Worm (Caenorhabditis elegans) whole organism, L2 larva: ENCODE measurements around the gene ubh-4.
A peak's percentile ranks its signal among the peaks of the same experiment; 100 is the strongest.

ENCODE experiments used
- C34F6.9 ChIP-seq: fragments of 150-350 bp; optimal IDR thresholded peaks from 2 replicates; lab custom pipeline; 2014; ENCODE audit warnings: missing biosample characterization, missing genetic modification characterization
- F13H6.1 ChIP-seq: sonication (generic microtip); optimal IDR thresholded peaks from 2 replicates; lab custom pipeline; 2016; ENCODE audit warnings: missing genetic modification characterization, missing compliant biosample characterization
- R02D3.7 ChIP-seq: fragments of 150-350 bp; optimal IDR thresholded peaks from 2 replicates; lab custom pipeline; 2014; ENCODE audit warnings: missing biosample characterization, missing genetic modification characterization
- aly-2 ChIP-seq: fragments of 150-350 bp; optimal IDR thresholded peaks from 2 replicates; lab custom pipeline; 2014; ENCODE audit warnings: missing biosample characterization, missing genetic modification characterization
- ama-1 ChIP-seq: fragments of 150-350 bp; optimal IDR thresholded peaks from 2 replicates; lab custom pipeline; 2018; ENCODE audit warnings: inconsistent platforms
- blmp-1 ChIP-seq: sonication (generic microtip); optimal IDR thresholded peaks from 2 replicates; lab custom pipeline; 2017; ENCODE audit warnings: missing genetic modification characterization, mild to moderate bottlenecking, missing compliant biosample characterization, antibody characterized with exemption, moderate library complexity; ENCODE audit not compliant: insufficient read depth
- ceh-16 ChIP-seq: fragments of 150-350 bp; optimal IDR thresholded peaks from 2 replicates; lab custom pipeline; 2014; ENCODE audit warnings: missing biosample characterization, missing genetic modification characterization
- ceh-82 ChIP-seq: fragments of 150-350 bp; optimal IDR thresholded peaks from 2 replicates; lab custom pipeline; 2014; ENCODE audit warnings: missing biosample characterization, missing genetic modification characterization
- crh-2 ChIP-seq: sonication (generic microtip); optimal IDR thresholded peaks from 2 replicates; lab custom pipeline; 2017; ENCODE audit warnings: missing biosample characterization, missing genetic modification characterization
- dmd-4 ChIP-seq: sonication (generic microtip); optimal IDR thresholded peaks from 2 replicates; lab custom pipeline; 2017; ENCODE audit warnings: missing biosample characterization, missing genetic modification characterization
- egl-27 ChIP-seq: sonication (generic microtip); optimal IDR thresholded peaks from 3 replicates; lab custom pipeline; 2017; ENCODE audit warnings: missing biosample characterization, missing genetic modification reagents, missing genetic modification characterization
- elt-1 ChIP-seq: fragments of 150-350 bp; optimal IDR thresholded peaks from 2 replicates; lab custom pipeline; 2014; ENCODE audit warnings: missing biosample characterization, missing genetic modification characterization
- elt-3 ChIP-seq: sonication (generic microtip); optimal IDR thresholded peaks from 2 replicates; lab custom pipeline; 2017; ENCODE audit warnings: missing biosample characterization, missing genetic modification characterization
- fos-1 ChIP-seq: fragments of 150-350 bp; optimal IDR thresholded peaks from 2 replicates; lab custom pipeline; 2014; ENCODE audit warnings: missing biosample characterization, missing genetic modification characterization
- gmeb-1 ChIP-seq: fragments of 150-350 bp; optimal IDR thresholded peaks from 2 replicates; lab custom pipeline; 2014; ENCODE audit warnings: missing biosample characterization, missing genetic modification characterization
- lin-11 ChIP-seq: fragments of 150-350 bp; sonication (generic microtip); optimal IDR thresholded peaks from 2 replicates; lab custom pipeline; 2014; ENCODE audit warnings: missing biosample characterization, missing genetic modification characterization, inconsistent platforms, mixed read lengths
- lin-39 ChIP-seq: fragments of 150-350 bp; optimal IDR thresholded peaks from 2 replicates; lab custom pipeline; 2014; ENCODE audit warnings: missing biosample characterization, missing genetic modification reagents, missing genetic modification characterization
- mbf-1 ChIP-seq: sonication (generic microtip); optimal IDR thresholded peaks from 2 replicates; lab custom pipeline; 2017; ENCODE audit warnings: missing biosample characterization, missing genetic modification characterization
- mdl-1 ChIP-seq, 2 experiments: fragments of 150-350 bp in 1 of 2; sonication (generic microtip) in 1 of 2; optimal IDR thresholded peaks; 2 replicates each; lab custom pipeline; 2017; ENCODE audit warnings: missing biosample characterization in 2 of 2, missing genetic modification characterization in 2 of 2
- nhr-10 ChIP-seq: sonication (generic microtip); optimal IDR thresholded peaks from 2 replicates; lab custom pipeline; 2017; ENCODE audit warnings: missing biosample characterization, missing genetic modification characterization
- nhr-11 ChIP-seq: fragments of 150-350 bp; optimal IDR thresholded peaks from 2 replicates; lab custom pipeline; 2014; ENCODE audit warnings: missing biosample characterization, missing genetic modification characterization
- nhr-12 ChIP-seq: fragments of 150-350 bp; optimal IDR thresholded peaks from 2 replicates; lab custom pipeline; 2014; ENCODE audit warnings: missing biosample characterization, missing genetic modification characterization
- nhr-129 ChIP-seq: fragments of 150-350 bp; optimal IDR thresholded peaks from 2 replicates; lab custom pipeline; 2014; ENCODE audit warnings: missing biosample characterization, missing genetic modification characterization
- nhr-21 ChIP-seq: fragments of 150-350 bp; optimal IDR thresholded peaks from 2 replicates; lab custom pipeline; 2014; ENCODE audit warnings: missing biosample characterization, missing genetic modification characterization
- nhr-23 ChIP-seq: fragments of 150-350 bp; optimal IDR thresholded peaks from 2 replicates; lab custom pipeline; 2014; ENCODE audit warnings: missing biosample characterization, missing genetic modification reagents, missing genetic modification characterization
- nhr-25 ChIP-seq: fragments of 150-350 bp; sonication (generic microtip); optimal IDR thresholded peaks from 3 replicates; lab custom pipeline; 2014; ENCODE audit warnings: missing biosample characterization, missing genetic modification characterization
- nhr-6 ChIP-seq: fragments of 150-350 bp; optimal IDR thresholded peaks from 2 replicates; lab custom pipeline; 2014; ENCODE audit warnings: missing biosample characterization, missing genetic modification characterization
- peb-1 ChIP-seq: fragments of 150-350 bp; optimal IDR thresholded peaks from 2 replicates; lab custom pipeline; 2014; ENCODE audit warnings: missing biosample characterization, missing genetic modification characterization
- sem-4 ChIP-seq: fragments of 150-350 bp; optimal IDR thresholded peaks from 2 replicates; lab custom pipeline; 2014; ENCODE audit warnings: missing biosample characterization, missing genetic modification reagents, missing genetic modification characterization
- skn-1 ChIP-seq: sonication (generic microtip); optimal IDR thresholded peaks from 2 replicates; lab custom pipeline; 2017; ENCODE audit warnings: missing biosample characterization, missing genetic modification characterization
- sma-3 ChIP-seq: sonication (generic microtip); optimal IDR thresholded peaks from 2 replicates; lab custom pipeline; 2016; ENCODE audit warnings: missing genetic modification reagents, missing genetic modification characterization, missing compliant biosample characterization
- sma-9 ChIP-seq, 2 experiments: fragments of 150-350 bp in 1 of 2; sonication (generic microtip) in 1 of 2; optimal IDR thresholded peaks; 2 replicates each; lab custom pipeline; 2014 to 2016; ENCODE audit warnings: missing genetic modification characterization in 2 of 2, mild to moderate bottlenecking in 1 of 2, missing biosample characterization in 1 of 2, missing compliant biosample characterization in 1 of 2, missing genetic modification reagents in 1 of 2, moderate library complexity in 1 of 2
- snpc-4 ChIP-seq: fragments of 150-350 bp; optimal IDR thresholded peaks from 2 replicates; lab custom pipeline; 2014; ENCODE audit warnings: missing biosample characterization, missing genetic modification characterization
- unc-39 ChIP-seq: fragments of 150-350 bp; optimal IDR thresholded peaks from 2 replicates; lab custom pipeline; 2014; ENCODE audit warnings: missing biosample characterization, missing genetic modification characterization
- unc-62 ChIP-seq: fragments of 150-350 bp; optimal IDR thresholded peaks from 2 replicates; lab custom pipeline; 2014; ENCODE audit warnings: missing biosample characterization, missing genetic modification reagents, missing genetic modification characterization
- zag-1 ChIP-seq: fragments of 150-350 bp; optimal IDR thresholded peaks from 2 replicates; lab custom pipeline; 2014; ENCODE audit warnings: missing biosample characterization, missing genetic modification characterization
- ztf-1 ChIP-seq: fragments of 200-800 bp; sonication (Bioruptor generic); conservative IDR thresholded peaks from 2 replicates; pipeline ENCODE4 v1.3.6; 2022; ENCODE audit warnings: missing genetic modification characterization, missing compliant biosample characterization
- ztf-11 ChIP-seq: sonication (generic microtip); optimal IDR thresholded peaks from 2 replicates; lab custom pipeline; 2017; ENCODE audit warnings: missing biosample characterization, missing genetic modification characterization
- ztf-4 ChIP-seq: fragments of 150-350 bp; optimal IDR thresholded peaks from 2 replicates; lab custom pipeline; 2014; ENCODE audit warnings: missing biosample characterization, missing genetic modification characterization

ubh-4 gene

ce11 chrII:8028246-8028694 is 11.1 kb downstream of the ubh-4 start (continued):
- TF ChIP-seq nhr-11 (tag; lab: Kevin White, UChicago) (no peak), sma-9 (GFP tag; optimal IDR thresholded peaks at IDR 0.05; lab: Kevin White, UChicago) (peak; percentile 34), sma-9 (tag; optimal IDR thresholded peaks at IDR 0.05; lab: Kevin White, UChicago) (no peak), gmeb-1 (tag; lab: Kevin White, UChicago) (peak; percentile 59), mbf-1 (no peak), nhr-25 (tag; lab: Kevin White, UChicago) (peak; percentile 50), ztf-1 (no peak), elt-3 (tag; lab: Kevin White, UChicago) (no peak), lin-39 (tag; lab: Kevin White, UChicago) (no peak), aly-2 (no peak), peb-1 (tag; lab: Kevin White, UChicago) (no peak), nhr-6 (tag; lab: Kevin White, UChicago) (peak; percentile 53), nhr-21 (peak; percentile 82), lin-11 (peak; percentile 73), ceh-82 (tag; lab: Kevin White, UChicago) (no peak), nhr-23 (tag; lab: Kevin White, UChicago) (no peak), nhr-129 (tag; lab: Kevin White, UChicago) (peak; percentile 85), fos-1 (peak; percentile 67)

ce11 chrII:8027663-8028062 is 11.7 kb downstream of the ubh-4 start, which contains the start of gene swsn-7:
swsn-7 (minus strand) TSS chrII:8027763.
- TF ChIP-seq nhr-129 (tag; lab: Kevin White, UChicago) (no peak), snpc-4 (tag; lab: Kevin White, UChicago) (no peak), dmd-4 (tag; lab: Kevin White, UChicago) (no peak), sma-9 (GFP tag; optimal IDR thresholded peaks at IDR 0.05; lab: Kevin White, UChicago) (no peak), sma-9 (tag; optimal IDR thresholded peaks at IDR 0.05; lab: Kevin White, UChicago) (no peak), ama-1 (lab: Kevin White, UChicago) (no peak), C34F6.9 (tag; lab: Kevin White, UChicago) (no peak), ztf-11 (no peak), unc-39 (tag; lab: Kevin White, UChicago) (no peak), nhr-12 (tag; lab: Kevin White, UChicago) (no peak)

- TF ChIP-seq elt-1 (tag; lab: Kevin White, UChicago) (no peak), F13H6.1 (tag; lab: Kevin White, UChicago) (no peak), C34F6.9 (tag; lab: Kevin White, UChicago) (no peak), unc-62 (GFP tag; lab: Kevin White, UChicago) (no peak), crh-2 (tag; lab: Kevin White, UChicago) (no peak), peb-1 (tag; lab: Kevin White, UChicago) (no peak), dmd-4 (tag; lab: Kevin White, UChicago) (no peak)
- TF ChIP-seq, all 48 proteins: peak for 0
Observed at ce11 chrII:8022461-8022860, 16.9 kb downstream of the ubh-4 start, which contains the start of gene hda-2. hda-2 (minus strand) TSS chrII:8022561.

ce11 chrII:8020580-8021044 is 18.8 kb downstream of the ubh-4 start:
- TF ChIP-seq nhr-25 (tag; lab: Kevin White, UChicago) (peak; percentile 36), skn-1 (no peak), lin-39 (tag; lab: Kevin White, UChicago) (no peak), blmp-1 (tag; lab: Kevin White, UChicago) (peak; percentile 14), sem-4 (tag; lab: Kevin White, UChicago) (no peak), dmd-4 (tag; lab: Kevin White, UChicago) (no peak), lin-11 (no peak), ceh-82 (tag; lab: Kevin White, UChicago) (no peak), snpc-4 (tag; lab: Kevin White, UChicago) (no peak), nhr-21 (no peak), ztf-11 (no peak), fos-1 (no peak), sma-3 (GFP tag; lab: Kevin White, UChicago) (peak; percentile 60), unc-39 (tag; lab: Kevin White, UChicago) (no peak), zag-1 (tag; lab: Kevin White, UChicago) (no peak), elt-1 (tag; lab: Kevin White, UChicago) (no peak), C34F6.9 (tag; lab: Kevin White, UChicago) (no peak), F13H6.1 (tag; lab: Kevin White, UChicago) (peak; percentile 15), nhr-6 (tag; lab: Kevin White, UChicago) (no peak), nhr-23 (tag; lab: Kevin White, UChicago) (no peak), egl-27 (tag; lab: Kevin White, UChicago) (no peak), nhr-11 (tag; lab: Kevin White, UChicago) (no peak), nhr-10 (tag; lab: Kevin White, UChicago) (no peak), ztf-4 (tag; lab: Kevin White, UChicago) (peak; percentile 58), ceh-16 (tag; lab: Kevin White, UChicago) (no peak), mdl-1 (tag; optimal IDR thresholded peaks at IDR 0.05; lab: Kevin White, UChicago) (no peak), crh-2 (tag; lab: Kevin White, UChicago) (no peak), peb-1 (tag; lab: Kevin White, UChicago) (no peak), R02D3.7 (tag; lab: Kevin White, UChicago) (no peak), aly-2 (no peak)
